Worm (Caenorhabditis elegans) whole organism, late embryonic: ENCODE measurements around the gene gst-8.
"Not testable (repeated sequence)": the region's sequence is repeated elsewhere in the genome, so short reads cannot be mapped to it uniquely, and the experiment has no call there.

Experiments
- C38D4.7 ChIP-seq: fragments of 200-800 bp; sonication (Bioruptor generic); optimal IDR thresholded peaks from 2 replicates; lab custom pipeline; 2018; ENCODE audit warnings: mild to moderate bottlenecking, missing genetic modification characterization, moderate library complexity, missing compliant biosample characterization
- F13H6.1 ChIP-seq: sonication (generic microtip); optimal IDR thresholded peaks from 2 replicates; lab custom pipeline; 2016; ENCODE audit warnings: missing genetic modification characterization, missing compliant biosample characterization
- K02D7.2 ChIP-seq: sonication (generic microtip); optimal IDR thresholded peaks from 2 replicates; lab custom pipeline; 2017; ENCODE audit warnings: mild to moderate bottlenecking, missing genetic modification characterization, missing compliant biosample characterization
- K09A11.1 ChIP-seq: sonication (generic microtip); optimal IDR thresholded peaks from 2 replicates; lab custom pipeline; 2017; ENCODE audit warnings: antibody characterized with exemption, mild to moderate bottlenecking, missing genetic modification characterization, missing compliant biosample characterization; ENCODE audit not compliant: insufficient read depth
- ama-1 ChIP-seq: fragments of 150-350 bp; optimal IDR thresholded peaks from 2 replicates; lab custom pipeline; 2014
- ceh-18 ChIP-seq: sonication (generic microtip); optimal IDR thresholded peaks from 2 replicates; lab custom pipeline; 2016; ENCODE audit warnings: missing genetic modification characterization, missing compliant biosample characterization
- ceh-30 ChIP-seq: fragments of 150-350 bp; optimal IDR thresholded peaks from 2 replicates; lab custom pipeline; 2014; ENCODE audit warnings: missing biosample characterization, missing genetic modification characterization
- ceh-31 ChIP-seq: sonication (generic microtip); optimal IDR thresholded peaks from 2 replicates; lab custom pipeline; 2016; ENCODE audit warnings: missing genetic modification characterization, missing compliant biosample characterization
- ceh-45 ChIP-seq: fragments of 200-800 bp; sonication (Bioruptor generic); IDR thresholded peaks from 2 replicates; pipeline ENCODE4 v1.3.6; 2022; ENCODE audit warnings: missing genetic modification reagents, missing genetic modification characterization, missing compliant biosample characterization
- ceh-48 ChIP-seq: sonication (generic microtip); optimal IDR thresholded peaks from 2 replicates; lab custom pipeline; 2016; ENCODE audit warnings: missing genetic modification characterization, inconsistent platforms, missing compliant biosample characterization
- ceh-6 ChIP-seq: fragments of 200-800 bp; sonication (Bioruptor generic); optimal IDR thresholded peaks from 2 replicates; lab custom pipeline; 2018; ENCODE audit warnings: mild to moderate bottlenecking, missing genetic modification characterization, missing compliant biosample characterization
- ceh-9 ChIP-seq: sonication (generic microtip); optimal IDR thresholded peaks from 2 replicates; lab custom pipeline; 2016; ENCODE audit warnings: mild to moderate bottlenecking, missing genetic modification characterization, inconsistent platforms, missing compliant biosample characterization
- che-1 ChIP-seq: sonication (generic microtip); optimal IDR thresholded peaks from 2 replicates; lab custom pipeline; 2016; ENCODE audit warnings: mild to moderate bottlenecking, missing genetic modification characterization, missing compliant biosample characterization
- dve-1 ChIP-seq: sonication (generic microtip); optimal IDR thresholded peaks from 2 replicates; lab custom pipeline; 2017; ENCODE audit warnings: antibody characterized with exemption, mild to moderate bottlenecking, missing genetic modification characterization, missing compliant biosample characterization
- elt-2 ChIP-seq: sonication (generic microtip); optimal IDR thresholded peaks from 2 replicates; lab custom pipeline; 2016; ENCODE audit warnings: missing genetic modification reagents, missing genetic modification characterization, missing compliant biosample characterization
- elt-4 ChIP-seq: sonication (generic microtip); optimal IDR thresholded peaks from 2 replicates; lab custom pipeline; 2016; ENCODE audit warnings: missing genetic modification characterization, missing compliant biosample characterization
- ets-4 ChIP-seq: sonication (generic microtip); optimal IDR thresholded peaks from 2 replicates; lab custom pipeline; 2016; ENCODE audit warnings: missing genetic modification characterization, missing compliant biosample characterization
- fax-1 ChIP-seq: sonication (generic microtip); optimal IDR thresholded peaks from 2 replicates; lab custom pipeline; 2016; ENCODE audit warnings: missing genotype, missing genetic modification characterization, missing compliant biosample characterization
- fkh-10 ChIP-seq: fragments of 150-350 bp; optimal IDR thresholded peaks from 2 replicates; lab custom pipeline; 2014; ENCODE audit warnings: missing biosample characterization, missing genetic modification reagents, missing genetic modification characterization
- hlh-30 ChIP-seq: sonication (generic microtip); optimal IDR thresholded peaks from 2 replicates; lab custom pipeline; 2017; ENCODE audit warnings: antibody characterized with exemption, missing genetic modification characterization, missing compliant biosample characterization; ENCODE audit not compliant: insufficient read depth
- hlh-6 ChIP-seq: sonication (generic microtip); optimal IDR thresholded peaks from 2 replicates; lab custom pipeline; 2016; ENCODE audit warnings: missing genotype, missing genetic modification characterization, missing compliant biosample characterization
- madf-2 ChIP-seq: sonication (generic microtip); optimal IDR thresholded peaks from 2 replicates; lab custom pipeline; 2017; ENCODE audit warnings: missing genetic modification characterization, missing compliant biosample characterization
- mec-3 ChIP-seq: sonication (generic microtip); optimal IDR thresholded peaks from 2 replicates; lab custom pipeline; 2016; ENCODE audit warnings: borderline replicate concordance, missing genetic modification characterization, missing compliant biosample characterization
- nfya-1 ChIP-seq: sonication (generic microtip); optimal IDR thresholded peaks from 2 replicates; lab custom pipeline; 2017; ENCODE audit warnings: missing genetic modification characterization, mild to moderate bottlenecking, missing compliant biosample characterization, antibody characterized with exemption, moderate library complexity
- nhr-11 ChIP-seq: fragments of 150-350 bp; optimal IDR thresholded peaks from 2 replicates; lab custom pipeline; 2014; ENCODE audit warnings: missing biosample characterization, missing genetic modification characterization
- nhr-232 ChIP-seq: sonication (generic microtip); optimal IDR thresholded peaks from 2 replicates; lab custom pipeline; 2016; ENCODE audit warnings: missing genetic modification characterization, missing compliant biosample characterization
- npax-4 ChIP-seq: sonication (generic microtip); optimal IDR thresholded peaks from 2 replicates; lab custom pipeline; 2016; ENCODE audit warnings: missing genetic modification characterization, missing compliant biosample characterization
- pat-9 ChIP-seq: fragments of 200-800 bp; sonication (Bioruptor generic); optimal IDR thresholded peaks from 2 replicates; lab custom pipeline; 2018; ENCODE audit warnings: mild to moderate bottlenecking, missing genetic modification characterization, moderate library complexity, missing compliant biosample characterization
- pha-4 ChIP-seq: fragments of 150-350 bp; optimal IDR thresholded peaks from 2 replicates; lab custom pipeline; 2018; ENCODE audit warnings: missing biosample characterization, missing genetic modification reagents, missing genetic modification characterization
- pros-1 ChIP-seq: fragments of 150-350 bp; optimal IDR thresholded peaks from 2 replicates; lab custom pipeline; 2014; ENCODE audit warnings: missing biosample characterization, missing genetic modification reagents, missing genetic modification characterization
- rnt-1 ChIP-seq: sonication (generic microtip); optimal IDR thresholded peaks from 2 replicates; lab custom pipeline; 2016; ENCODE audit warnings: missing genetic modification characterization, missing compliant biosample characterization
- sdc-2 ChIP-seq: sonication (generic microtip); optimal IDR thresholded peaks from 2 replicates; lab custom pipeline; 2016; ENCODE audit warnings: missing genotype, missing genetic modification characterization, missing compliant biosample characterization
- syd-9 ChIP-seq: sonication (generic microtip); optimal IDR thresholded peaks from 2 replicates; lab custom pipeline; 2016; ENCODE audit warnings: mild to moderate bottlenecking, missing genetic modification characterization, moderate library complexity, missing compliant biosample characterization
- tbx-2 ChIP-seq: sonication (generic microtip); optimal IDR thresholded peaks from 2 replicates; lab custom pipeline; 2016; ENCODE audit warnings: missing genetic modification characterization, missing compliant biosample characterization
- ttx-3 ChIP-seq: sonication (generic microtip); optimal IDR thresholded peaks from 2 replicates; lab custom pipeline; 2016; ENCODE audit warnings: missing genetic modification reagents, missing genetic modification characterization, missing compliant biosample characterization
- unc-42 ChIP-seq: sonication (generic microtip); optimal IDR thresholded peaks from 2 replicates; lab custom pipeline; 2016; ENCODE audit warnings: missing genotype, missing genetic modification characterization, missing compliant biosample characterization
- unc-55 ChIP-seq: sonication (generic microtip); optimal IDR thresholded peaks from 2 replicates; lab custom pipeline; 2017; ENCODE audit warnings: missing biosample characterization, missing genetic modification reagents, missing genetic modification characterization
- zip-5 ChIP-seq: sonication (generic microtip); optimal IDR thresholded peaks from 2 replicates; lab custom pipeline; 2016; ENCODE audit warnings: missing genetic modification characterization, missing compliant biosample characterization

The gst-8 gene

ce11 chrII:4903696-4904095, 20.2 kb downstream of the gst-8 start, which contains the start of gene sgt-1:
Gene sgt-1, minus strand, starts transcription at chrII:4903796.
- TF ChIP-seq ceh-31, mec-3, nhr-232 (tag; lab: Kevin White, UChicago): not testable (repeated sequence)

ce11 chrII:4904277-4904676, 20.8 kb downstream of the gst-8 start:
- TF ChIP-seq ceh-30 (tag; lab: Kevin White, UChicago) = peak; percentile 47
- TF ChIP-seq ceh-18 (tag; lab: Kevin White, UChicago) = peak; percentile 47
- no peak for TF ChIP-seq nhr-11 (tag; lab: Kevin White, UChicago)
- TF ChIP-seq ceh-48 (tag; lab: Kevin White, UChicago) = no peak
- TF ChIP-seq hlh-30 (tag; lab: Kevin White, UChicago) = peak; percentile 56
- TF ChIP-seq sdc-2 (tag; lab: Kevin White, UChicago) = no peak
- TF ChIP-seq nfya-1 (tag; lab: Kevin White, UChicago) = peak; percentile 87
- peak; percentile 34 for TF ChIP-seq tbx-2
- peak; percentile 1 for TF ChIP-seq ets-4 (tag; lab: Kevin White, UChicago)
- no peak for TF ChIP-seq elt-4 (tag; lab: Kevin White, UChicago)
- TF ChIP-seq ceh-31 (tag; lab: Kevin White, UChicago) = peak; percentile 64
- TF ChIP-seq dve-1 (tag; lab: Kevin White, UChicago) = peak; percentile 44
- TF ChIP-seq elt-2 (tag; lab: Kevin White, UChicago) = peak; percentile 7
- no peak for TF ChIP-seq syd-9
- TF ChIP-seq rnt-1 = peak; percentile 70
- TF ChIP-seq unc-42 (tag; lab: Kevin White, UChicago) = peak; percentile 86
- TF ChIP-seq unc-55 (GFP tag; lab: Kevin White, UChicago) = peak; percentile 98
- TF ChIP-seq, all 69 proteins: peak for 12

DNA sequence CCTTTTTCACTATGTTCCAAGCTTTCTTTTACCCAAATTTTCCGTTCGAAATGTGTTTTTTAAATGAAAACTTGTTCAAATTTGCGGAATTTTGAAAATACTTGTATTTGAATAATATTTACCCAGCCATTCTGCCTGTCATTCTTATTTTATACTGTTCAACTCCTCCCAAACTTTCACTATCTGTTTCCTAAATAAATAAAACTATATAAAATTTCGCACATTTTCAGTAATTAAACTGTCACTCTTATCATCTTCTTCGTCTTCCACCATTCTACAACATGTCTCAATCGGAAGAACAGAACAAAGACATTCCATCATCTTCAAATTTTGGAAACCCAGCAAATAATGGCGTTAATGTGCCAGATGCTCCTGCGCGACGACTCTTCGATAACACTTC, 21.3 kb downstream of the gst-8 start, which contains the start of gene btbd-10:
Gene btbd-10, plus strand, starts transcription at position 231 of the 400 bp plus-strand sequence.
- TF ChIP-seq fkh-10 (GFP tag; lab: Kevin White, UChicago) (no peak), ceh-45 (GFP tag; lab: Robert Waterston, UW) (no peak), che-1 (tag; lab: Kevin White, UChicago) (no peak), ceh-9 (tag; lab: Kevin White, UChicago) (no peak), K09A11.1 (tag; lab: Kevin White, UChicago) (no peak)
- TF ChIP-seq, all 69 proteins: peak for 0

DNA sequence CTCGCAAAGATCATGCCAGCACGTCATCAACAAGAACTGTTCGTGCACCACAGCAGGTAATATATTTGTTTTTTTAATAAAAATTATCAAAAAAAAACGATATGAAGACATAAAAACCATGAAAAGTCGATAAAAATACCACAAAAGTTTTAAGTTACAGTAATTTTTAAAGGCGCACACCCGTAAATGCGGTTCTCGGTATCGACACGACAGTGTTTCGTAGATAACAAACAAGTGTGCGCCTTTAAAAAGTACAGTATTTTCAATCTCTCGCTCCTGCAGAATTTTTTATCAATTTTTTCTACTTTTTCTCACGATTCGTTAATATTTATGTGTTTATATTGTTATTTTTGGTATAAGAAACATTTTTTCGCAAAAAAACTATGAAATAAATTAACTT, 21.8 kb downstream of the gst-8 start:
- no peak for TF ChIP-seq nhr-11 (tag; lab: Kevin White, UChicago)
- TF ChIP-seq fax-1 (tag; lab: Kevin White, UChicago) = no peak
- no peak for TF ChIP-seq ttx-3 (tag; lab: Kevin White, UChicago)
- no peak for TF ChIP-seq K02D7.2 (tag; lab: Kevin White, UChicago)
- TF ChIP-seq madf-2 (tag; lab: Kevin White, UChicago) = no peak
- TF ChIP-seq pha-4 (tag; lab: Kevin White, UChicago) = no peak
- no peak for TF ChIP-seq ama-1 (lab: Kevin White, UChicago)
- TF ChIP-seq K09A11.1 (tag; lab: Kevin White, UChicago) = no peak
- no peak for TF ChIP-seq pros-1 (tag; lab: Kevin White, UChicago)
- no peak for TF ChIP-seq F13H6.1 (tag; lab: Kevin White, UChicago)
- TF ChIP-seq npax-4 (tag; lab: Kevin White, UChicago) = no peak
- TF ChIP-seq nhr-232 (tag; lab: Kevin White, UChicago) = no peak
- TF ChIP-seq nfya-1 (tag; lab: Kevin White, UChicago) = no peak
- no peak for TF ChIP-seq tbx-2
- TF ChIP-seq pat-9 (tag; lab: Kevin White, UChicago) = no peak
- no peak for TF ChIP-seq ceh-6 (GFP tag; lab: Kevin White, UChicago)
- no peak for TF ChIP-seq hlh-6 (tag; lab: Kevin White, UChicago)
- no peak for TF ChIP-seq che-1 (tag; lab: Kevin White, UChicago)
- no peak for TF ChIP-seq C38D4.7 (GFP tag; lab: Kevin White, UChicago)
- no peak for TF ChIP-seq zip-5 (tag; lab: Kevin White, UChicago)
- TF ChIP-seq, all 69 proteins: peak for 0
